Worm (Caenorhabditis elegans): ENCODE measurements around the gene K08B4.7.
A peak's percentile ranks its signal among the peaks of the same experiment; 100 is the strongest.

Gene K08B4.7

ce11 chrIV:6083550-6084041 lies 8.6 kb downstream of the K08B4.7 start, which contains the start of gene ugt-20:
Gene ugt-20, minus strand, starts transcription at chrIV:6083600.
- TF ChIP-seq ceh-82 (tag; optimal IDR thresholded peaks at IDR 0.05), result no peak
- peak; percentile 93 for TF ChIP-seq sma-9 (GFP tag; optimal IDR thresholded peaks at IDR 0.05)
- no peak for TF ChIP-seq sma-9 (tag; optimal IDR thresholded peaks at IDR 0.05)
- TF ChIP-seq gmeb-1 (tag; optimal IDR thresholded peaks at IDR 0.05), result peak; percentile 74
- TF ChIP-seq crh-2 (tag; optimal IDR thresholded peaks at IDR 0.05), result peak; percentile 80
- TF ChIP-seq nhr-25 (tag; optimal IDR thresholded peaks at IDR 0.05), result peak; percentile 6
- peak; percentile 54 for TF ChIP-seq F13H6.1 (tag; optimal IDR thresholded peaks at IDR 0.05)
- TF ChIP-seq peb-1 (tag; optimal IDR thresholded peaks at IDR 0.05), result no peak
- TF ChIP-seq C34F6.9 (tag; optimal IDR thresholded peaks at IDR 0.05), result no peak
- TF ChIP-seq egl-27 (tag; optimal IDR thresholded peaks at IDR 0.05), result peak; percentile 28
- peak; percentile 48 for TF ChIP-seq nhr-129 (tag; optimal IDR thresholded peaks at IDR 0.05)
- TF ChIP-seq fos-1 (tag; optimal IDR thresholded peaks at IDR 0.05), result peak; percentile 84
- no peak for TF ChIP-seq nhr-23 (tag; optimal IDR thresholded peaks at IDR 0.05)
- no peak for TF ChIP-seq lsy-2 (tag; optimal IDR thresholded peaks at IDR 0.05)
- no peak for TF ChIP-seq ztf-11 (tag; optimal IDR thresholded peaks at IDR 0.05)
- TF ChIP-seq nhr-6 (tag; optimal IDR thresholded peaks at IDR 0.05), result no peak
- peak; percentile 74 for TF ChIP-seq sma-3 (GFP tag; optimal IDR thresholded peaks at IDR 0.05)
- TF ChIP-seq mdl-1 (tag; optimal IDR thresholded peaks at IDR 0.05), result peak in 1 of 2 experiments; percentile 26

- TF ChIP-seq nhr-77 (tag; optimal IDR thresholded peaks at IDR 0.05), result no peak
- peak; percentile 25 for TF ChIP-seq nhr-129 (tag; optimal IDR thresholded peaks at IDR 0.05)
- no peak for TF ChIP-seq aly-2 (tag; optimal IDR thresholded peaks at IDR 0.05)
- TF ChIP-seq ama-1 (optimal IDR thresholded peaks at IDR 0.05), result no peak
- peak; percentile 40 for TF ChIP-seq sma-9 (GFP tag; optimal IDR thresholded peaks at IDR 0.05)
- TF ChIP-seq sma-9 (tag; optimal IDR thresholded peaks at IDR 0.05), result no peak
- TF ChIP-seq elt-3 (tag; optimal IDR thresholded peaks at IDR 0.05), result no peak
- TF ChIP-seq fos-1 (tag; optimal IDR thresholded peaks at IDR 0.05), result peak; percentile 74
Observed at ce11 chrIV:6079925-6080324, 12.3 kb downstream of the K08B4.7 start, which contains the start of gene ugt-19. Gene ugt-19, minus strand, starts transcription at chrIV:6079952.

- TF ChIP-seq snpc-4 (tag; optimal IDR thresholded peaks at IDR 0.05) (no peak), ztf-1 (GFP tag; conservative IDR thresholded peaks at IDR 0.05) (no peak), nhr-25 (tag; optimal IDR thresholded peaks at IDR 0.05) (no peak), ZK546.5 (tag; optimal IDR thresholded peaks at IDR 0.05) (no peak), skn-1 (tag; optimal IDR thresholded peaks at IDR 0.05) (no peak), fos-1 (tag; optimal IDR thresholded peaks at IDR 0.05) (no peak), unc-39 (tag; optimal IDR thresholded peaks at IDR 0.05) (no peak)
Observed at ce11 chrIV:6076128-6076527, 16.1 kb downstream of the K08B4.7 start, which contains the start of gene cpg-20. Gene cpg-20, minus strand, starts transcription at chrIV:6076228.

DNA sequence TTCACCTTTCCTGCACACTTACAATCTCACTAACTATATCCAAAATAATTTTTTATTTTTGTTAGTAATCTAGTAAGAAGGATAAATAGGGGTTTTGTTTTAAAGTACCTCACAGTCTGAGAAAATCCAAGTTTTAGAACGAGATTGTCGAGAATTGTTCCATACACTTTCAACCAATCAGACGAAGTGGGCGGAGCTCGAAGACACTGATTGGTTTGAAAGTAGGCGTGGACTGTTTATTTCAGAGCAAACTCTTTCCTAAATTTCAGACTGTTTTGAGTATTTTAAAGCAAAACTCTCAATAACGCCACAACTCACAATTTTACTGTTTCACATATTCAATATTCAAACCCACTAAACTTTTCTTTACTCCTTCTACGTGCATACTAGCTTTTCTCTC lies 21.2 kb downstream of the K08B4.7 start:
- TF ChIP-seq nhr-129 (tag; optimal IDR thresholded peaks at IDR 0.05) (no peak), Y55F3AM.14 (GFP tag; optimal IDR thresholded peaks at IDR 0.05) (no peak), ztf-11 (tag; optimal IDR thresholded peaks at IDR 0.05) (no peak), sma-9 (GFP tag; optimal IDR thresholded peaks at IDR 0.05) (no peak), sma-9 (tag; optimal IDR thresholded peaks at IDR 0.05) (no peak), elt-3 (tag; optimal IDR thresholded peaks at IDR 0.05) (no peak), ZK546.5 (tag; optimal IDR thresholded peaks at IDR 0.05) (no peak), mdl-1 (tag; optimal IDR thresholded peaks at IDR 0.05) (no peak), gmeb-1 (tag; optimal IDR thresholded peaks at IDR 0.05) (no peak), elt-1 (tag; optimal IDR thresholded peaks at IDR 0.05) (no peak), dmd-4 (tag; optimal IDR thresholded peaks at IDR 0.05) (no peak), nhr-21 (tag; optimal IDR thresholded peaks at IDR 0.05) (no peak), nhr-25 (tag; optimal IDR thresholded peaks at IDR 0.05) (no peak), ztf-1 (GFP tag; conservative IDR thresholded peaks at IDR 0.05) (no peak), nhr-23 (tag; optimal IDR thresholded peaks at IDR 0.05) (no peak), mab-5 (tag; optimal IDR thresholded peaks at IDR 0.05) (no peak), ztf-4 (tag; optimal IDR thresholded peaks at IDR 0.05) (no peak)

DNA sequence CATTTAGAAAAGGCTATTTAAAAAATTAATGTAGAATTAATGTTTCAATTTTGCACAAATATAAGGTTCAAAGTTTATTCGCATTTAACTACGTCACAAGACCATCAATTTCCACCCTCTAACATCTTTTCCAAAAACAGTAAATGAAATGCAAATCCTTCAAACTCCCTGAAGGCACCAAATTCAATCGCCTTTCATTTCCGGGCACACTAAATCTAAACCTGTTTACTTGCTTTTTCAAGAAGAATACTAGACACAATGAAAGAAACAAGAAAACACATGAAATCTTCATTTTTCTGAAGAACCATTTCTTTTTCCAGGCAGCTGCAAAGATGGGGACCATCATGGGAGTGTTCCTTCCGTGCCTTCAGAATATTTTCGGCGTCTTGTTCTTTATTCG lies 27.0 kb downstream of the K08B4.7 start:
- TF ChIP-seq elt-1 (tag; optimal IDR thresholded peaks at IDR 0.05), result no peak
- TF ChIP-seq R02D3.7 (tag; optimal IDR thresholded peaks at IDR 0.05), result no peak

All from whole organism, L2 larva.